Fruit fly (Drosophila melanogaster): Measurements from ENCODE around the gene CG14377.

CG14377 gene

dm6 chr3R:13365665-13366414 is 31.8 kb upstream of the CG14377 start:
- TF ChIP-seq CG10348 (GFP tag; IDR thresholded peaks at IDR 0.05) (no peak), CG12605 (GFP tag; IDR thresholded peaks at IDR 0.05) (no peak), EcR (GFP tag; optimal IDR thresholded peaks at IDR 0.05) (peak; percentile 11), Snoo (tag; optimal IDR thresholded peaks at IDR 0.05) (peak; percentile 24)

dm6 chr3R:13366561-13367518 is 30.8 kb upstream of the CG14377 start, which contains the start of gene Elp6:
Elp6 (minus strand) TSS chr3R:13366910.
- TF ChIP-seq CG34367 (tag; optimal IDR thresholded peaks at IDR 0.05), result peak; percentile 58
- TF ChIP-seq CG17806 (tag; optimal IDR thresholded peaks at IDR 0.05), result peak; percentile 67
- peak; percentile 26; the same call in 1 of the 3 replicates for TF ChIP-seq fd96Ca (GFP tag; IDR thresholded peaks at IDR 0.05)
- peak; percentile 30 for TF ChIP-seq CG13204 (GFP tag; optimal IDR thresholded peaks at IDR 0.05)
- peak; percentile 84 for TF ChIP-seq CG14655 (GFP tag; optimal IDR thresholded peaks at IDR 0.05)
- peak; percentile 75 for TF ChIP-seq CG8301 (tag; optimal IDR thresholded peaks at IDR 0.05)
- TF ChIP-seq rn (GFP tag; IDR thresholded peaks at IDR 0.05), result peak; percentile 27
- TF ChIP-seq CG32121 (GFP tag; IDR thresholded peaks at IDR 0.05), result peak; percentile 47; the same call in 1 of the 2 replicates
- TF ChIP-seq Ets98B (GFP tag; IDR thresholded peaks at IDR 0.05), result peak; percentile 35; the same call in 1 of the 2 replicates
- no peak for TF ChIP-seq EcR (GFP tag; optimal IDR thresholded peaks at IDR 0.05)
- peak; percentile 86 for TF ChIP-seq CG8159 (tag; optimal IDR thresholded peaks at IDR 0.05)
- peak; percentile 49 for TF ChIP-seq D1 (tag; optimal IDR thresholded peaks at IDR 0.05)
- TF ChIP-seq Pif1B (GFP tag; optimal IDR thresholded peaks at IDR 0.05), result peak; percentile 60
- TF ChIP-seq CG9948 (tag; optimal IDR thresholded peaks at IDR 0.05), result peak; percentile 75
- TF ChIP-seq gl (tag; optimal IDR thresholded peaks at IDR 0.05), result no peak
- peak; percentile 80 for TF ChIP-seq CG15710 (tag; optimal IDR thresholded peaks at IDR 0.05)
- TF ChIP-seq CG10348 (GFP tag; IDR thresholded peaks at IDR 0.05), result no peak
- peak; percentile 70 for TF ChIP-seq CG4496 (GFP tag; IDR thresholded peaks at IDR 0.05)
- peak; percentile 84 for TF ChIP-seq Snoo (tag; optimal IDR thresholded peaks at IDR 0.05)
- peak; percentile 77 for TF ChIP-seq Pif1A (GFP tag; optimal IDR thresholded peaks at IDR 0.05)
- TF ChIP-seq CG12605 (GFP tag; IDR thresholded peaks at IDR 0.05), result no peak

DNA sequence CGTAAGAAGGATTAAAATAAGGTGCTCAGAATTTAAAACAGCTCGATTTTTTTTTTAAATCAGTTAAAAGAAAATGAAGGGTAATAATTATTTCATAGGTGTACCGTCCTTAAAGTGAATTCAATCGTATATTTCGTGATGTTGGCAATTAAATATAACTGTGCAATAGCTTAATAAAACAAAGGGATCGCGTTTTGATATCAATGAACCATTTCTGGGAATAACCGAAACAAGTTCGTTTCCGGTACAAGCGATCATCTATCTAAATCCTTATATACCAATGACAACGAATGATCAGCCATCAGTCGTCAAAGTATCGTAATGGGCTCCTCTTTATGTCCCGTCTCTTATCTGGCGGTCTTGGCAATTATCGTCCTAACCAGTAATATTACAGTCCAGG is 28.3 kb upstream of the CG14377 start, which contains the start of gene CheA87a:
Gene CheA87a, plus strand, starts transcription at position 301 of the 400 bp plus-strand sequence.
- TF ChIP-seq Pif1A (GFP tag; optimal IDR thresholded peaks at IDR 0.05) (no peak), fd96Ca (GFP tag; IDR thresholded peaks at IDR 0.05) (no peak), CG17806 (tag; optimal IDR thresholded peaks at IDR 0.05) (no peak), CG12605 (GFP tag; IDR thresholded peaks at IDR 0.05) (no peak), CG8301 (tag; optimal IDR thresholded peaks at IDR 0.05) (no peak), CG4496 (GFP tag; IDR thresholded peaks at IDR 0.05) (no peak), CG13204 (GFP tag; optimal IDR thresholded peaks at IDR 0.05) (no peak), CG8159 (tag; optimal IDR thresholded peaks at IDR 0.05) (no peak), D1 (tag; optimal IDR thresholded peaks at IDR 0.05) (no peak), CG15710 (tag; optimal IDR thresholded peaks at IDR 0.05) (no peak), CG10348 (GFP tag; IDR thresholded peaks at IDR 0.05) (no peak), Ets98B (GFP tag; IDR thresholded peaks at IDR 0.05) (no peak), CG34367 (tag; optimal IDR thresholded peaks at IDR 0.05) (no peak), CG14655 (GFP tag; optimal IDR thresholded peaks at IDR 0.05) (no peak), EcR (GFP tag; optimal IDR thresholded peaks at IDR 0.05) (no peak), gl (tag; optimal IDR thresholded peaks at IDR 0.05) (no peak)

DNA sequence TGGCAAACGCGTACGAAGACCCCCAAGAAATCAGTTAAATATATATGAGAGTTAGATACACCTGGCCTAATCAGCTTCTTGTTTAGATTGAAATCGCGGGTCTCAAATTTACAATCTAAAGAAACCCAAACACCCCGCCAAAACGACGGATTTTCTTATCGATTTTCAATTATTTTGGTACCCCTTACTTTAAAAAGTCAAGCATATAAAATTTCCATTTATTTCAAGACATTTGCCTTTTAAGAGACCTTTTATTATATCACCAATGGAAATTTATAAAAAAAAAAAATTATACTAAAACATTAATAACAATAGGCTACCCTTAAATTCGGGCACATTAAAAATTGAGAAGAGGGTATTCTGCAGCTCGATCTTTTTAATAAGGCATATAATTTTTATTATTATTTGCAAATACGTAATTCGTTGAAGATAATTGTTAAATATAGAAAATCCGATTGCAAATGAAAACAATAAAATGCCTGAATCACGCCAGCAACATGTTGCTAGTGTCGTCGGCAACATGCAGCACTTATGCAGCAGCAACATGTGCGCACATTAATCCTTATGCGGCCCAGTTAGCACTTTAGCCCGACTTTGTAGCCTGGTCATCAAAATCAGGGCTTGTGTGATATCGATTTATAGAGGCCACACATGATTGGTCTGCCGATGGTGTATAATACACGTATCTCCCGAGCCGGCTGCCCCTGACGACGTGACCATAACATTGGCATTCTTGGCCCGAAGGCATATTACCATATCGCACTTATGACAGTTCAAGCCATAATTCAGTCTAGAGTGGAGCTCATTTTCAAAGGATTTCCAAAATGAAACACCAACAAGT is 25.6 kb upstream of the CG14377 start, which contains the start of the genes Lip3 and CG34309:
Gene Lip3, minus strand, starts transcription at position 65 of the 841 bp plus-strand sequence.
Gene CG34309, plus strand, starts transcription at position 791 of the 841 bp plus-strand sequence.
- TF ChIP-seq CG15710 (tag; optimal IDR thresholded peaks at IDR 0.05), result peak; percentile 23
- TF ChIP-seq CG32121 (GFP tag; IDR thresholded peaks at IDR 0.05), result no peak
- TF ChIP-seq D1 (tag; optimal IDR thresholded peaks at IDR 0.05), result no peak
- TF ChIP-seq Pif1A (GFP tag; optimal IDR thresholded peaks at IDR 0.05), result no peak
- no peak for TF ChIP-seq CG10348 (GFP tag; IDR thresholded peaks at IDR 0.05)
- peak; percentile 57 for TF ChIP-seq Snoo (tag; optimal IDR thresholded peaks at IDR 0.05)
- TF ChIP-seq Ets98B (GFP tag; IDR thresholded peaks at IDR 0.05), result no peak
- peak; percentile 28 for TF ChIP-seq CG8159 (tag; optimal IDR thresholded peaks at IDR 0.05)
- no peak for TF ChIP-seq CG8301 (tag; optimal IDR thresholded peaks at IDR 0.05)
- TF ChIP-seq CG17806 (tag; optimal IDR thresholded peaks at IDR 0.05), result peak; percentile 24

- peak; percentile 22 for TF ChIP-seq CG14655 (GFP tag; optimal IDR thresholded peaks at IDR 0.05)
- no peak for TF ChIP-seq rn (GFP tag; IDR thresholded peaks at IDR 0.05)
- no peak for TF ChIP-seq gl (tag; optimal IDR thresholded peaks at IDR 0.05)
- TF ChIP-seq Snoo (tag; optimal IDR thresholded peaks at IDR 0.05), result no peak
- TF ChIP-seq Ets98B (GFP tag; IDR thresholded peaks at IDR 0.05), result no peak
- TF ChIP-seq CG9948 (tag; optimal IDR thresholded peaks at IDR 0.05), result no peak
- TF ChIP-seq Pif1B (GFP tag; optimal IDR thresholded peaks at IDR 0.05), result no peak
- no peak for TF ChIP-seq fd96Ca (GFP tag; IDR thresholded peaks at IDR 0.05)
- TF ChIP-seq CG10348 (GFP tag; IDR thresholded peaks at IDR 0.05), result no peak
- TF ChIP-seq CG12605 (GFP tag; IDR thresholded peaks at IDR 0.05), result no peak
- no peak for TF ChIP-seq EcR (GFP tag; optimal IDR thresholded peaks at IDR 0.05)
- no peak for TF ChIP-seq Pif1A (GFP tag; optimal IDR thresholded peaks at IDR 0.05)
- no peak for TF ChIP-seq CG13204 (GFP tag; optimal IDR thresholded peaks at IDR 0.05)
- no peak for TF ChIP-seq CG15710 (tag; optimal IDR thresholded peaks at IDR 0.05)
- TF ChIP-seq CG34367 (tag; optimal IDR thresholded peaks at IDR 0.05), result no peak
- TF ChIP-seq D1 (tag; optimal IDR thresholded peaks at IDR 0.05), result no peak
- TF ChIP-seq CG8301 (tag; optimal IDR thresholded peaks at IDR 0.05), result no peak
- no peak for TF ChIP-seq CG32121 (GFP tag; IDR thresholded peaks at IDR 0.05)
- no peak for TF ChIP-seq CG17806 (tag; optimal IDR thresholded peaks at IDR 0.05)
- TF ChIP-seq CG8159 (tag; optimal IDR thresholded peaks at IDR 0.05), result peak; percentile 45
- TF ChIP-seq CG4496 (GFP tag; IDR thresholded peaks at IDR 0.05), result 0 out of 3 replicates have a peak, but pooled peaks have one; percentile 31
These were observed 22.7 kb upstream of the CG14377 start for dm6 chr3R:13374913-13375312.

Measured in whole organism, pupa.